Worm (Caenorhabditis elegans) whole organism, late embryonic: Measurements from ENCODE around the gene arrd-8.

ENCODE experiments used
- ceh-31 ChIP-seq: sonication (generic microtip); optimal IDR thresholded peaks from 2 replicates; lab custom pipeline; 2016; ENCODE audit warnings: missing genetic modification characterization, missing compliant biosample characterization
- pha-4 ChIP-seq: fragments of 150-350 bp; optimal IDR thresholded peaks from 2 replicates; lab custom pipeline; 2018; ENCODE audit warnings: missing biosample characterization, missing genetic modification reagents, missing genetic modification characterization
- pqm-1 ChIP-seq: sonication (generic microtip); optimal IDR thresholded peaks from 2 replicates; lab custom pipeline; 2016; ENCODE audit warnings: missing genetic modification characterization, missing compliant biosample characterization

- TF ChIP-seq ceh-31 (tag; lab: Kevin White, UChicago) (no peak), pha-4 (no peak), pqm-1 (tag; lab: Kevin White, UChicago) (no peak)
Measured at ce11 chrII:12036516-12036915, 28.4 kb upstream of the arrd-8 start, which contains the start of gene cyn-16.
